Worm (Caenorhabditis elegans) whole organism, L3 larva: Measurements from ENCODE around the gene icd-1.

ENCODE experiments used
- R02D3.7 ChIP-seq: fragments of 150-350 bp; optimal IDR thresholded peaks from 2 replicates; lab custom pipeline; 2014; ENCODE audit warnings: missing biosample characterization, missing genetic modification characterization
- aly-2 ChIP-seq: fragments of 150-350 bp; optimal IDR thresholded peaks from 2 replicates; lab custom pipeline; 2014; ENCODE audit warnings: missing biosample characterization, missing genetic modification characterization
- ama-1 ChIP-seq: fragments of 150-350 bp; optimal IDR thresholded peaks from 2 replicates; lab custom pipeline; 2018
- ceh-16 ChIP-seq: sonication (generic microtip); optimal IDR thresholded peaks from 2 replicates; lab custom pipeline; 2017; ENCODE audit warnings: missing biosample characterization, missing genetic modification characterization
- ceh-28 ChIP-seq: fragments of 150-350 bp; optimal IDR thresholded peaks from 2 replicates; lab custom pipeline; 2014; ENCODE audit warnings: missing biosample characterization, missing genetic modification reagents, missing genetic modification characterization
- ceh-82 ChIP-seq: fragments of 150-350 bp; optimal IDR thresholded peaks from 2 replicates; lab custom pipeline; 2014; ENCODE audit warnings: missing biosample characterization, missing genetic modification characterization
- ceh-9 ChIP-seq: sonication (generic microtip); optimal IDR thresholded peaks from 2 replicates; lab custom pipeline; 2018; ENCODE audit warnings: missing biosample characterization, missing genetic modification characterization
- daf-12 ChIP-seq: fragments of 150-350 bp; optimal IDR thresholded peaks from 2 replicates; lab custom pipeline; 2014; ENCODE audit warnings: missing biosample characterization, missing genetic modification reagents, missing genetic modification characterization
- egl-5 ChIP-seq: fragments of 150-350 bp; optimal IDR thresholded peaks from 2 replicates; lab custom pipeline; 2017; ENCODE audit warnings: missing biosample characterization, missing genetic modification reagents, missing genetic modification characterization, inconsistent platforms
- elt-1 ChIP-seq: fragments of 150-350 bp; optimal IDR thresholded peaks from 2 replicates; lab custom pipeline; 2014; ENCODE audit warnings: missing biosample characterization, missing genetic modification characterization
- elt-2 ChIP-seq: sonication (generic microtip); optimal IDR thresholded peaks from 2 replicates; lab custom pipeline; 2016; ENCODE audit warnings: missing genetic modification reagents, mild to moderate bottlenecking, missing genetic modification characterization, missing compliant biosample characterization
- fkh-10 ChIP-seq: sonication (generic microtip); optimal IDR thresholded peaks from 2 replicates; lab custom pipeline; 2017; ENCODE audit warnings: missing biosample characterization, missing genetic modification reagents, missing genetic modification characterization
- fkh-2 ChIP-seq: fragments of 150-350 bp; optimal IDR thresholded peaks from 2 replicates; lab custom pipeline; 2014; ENCODE audit warnings: missing biosample characterization, missing genetic modification reagents, missing genetic modification characterization
- fos-1 ChIP-seq: fragments of 150-350 bp; optimal IDR thresholded peaks from 2 replicates; lab custom pipeline; 2014; ENCODE audit warnings: missing biosample characterization, missing genetic modification characterization
- hmg-11 ChIP-seq: sonication (generic microtip); optimal IDR thresholded peaks from 2 replicates; lab custom pipeline; 2016; ENCODE audit warnings: missing genetic modification characterization, missing compliant biosample characterization
- jun-1 ChIP-seq: fragments of 150-350 bp; optimal IDR thresholded peaks from 2 replicates; lab custom pipeline; 2014; ENCODE audit warnings: missing biosample characterization, missing genetic modification reagents, missing genetic modification characterization
- lin-15B ChIP-seq: fragments of 150-350 bp; optimal IDR thresholded peaks from 2 replicates; lab custom pipeline; 2014; ENCODE audit warnings: missing biosample characterization, missing genetic modification characterization
- lin-39 ChIP-seq: fragments of 150-350 bp; optimal IDR thresholded peaks from 2 replicates; lab custom pipeline; 2018; ENCODE audit warnings: missing biosample characterization, missing genetic modification reagents, missing genetic modification characterization
- lsy-12 ChIP-seq: sonication (generic microtip); optimal IDR thresholded peaks from 2 replicates; lab custom pipeline; 2016; ENCODE audit warnings: mild to moderate bottlenecking, missing genetic modification characterization, missing compliant biosample characterization
- mdl-1 ChIP-seq: fragments of 150-350 bp; optimal IDR thresholded peaks from 2 replicates; lab custom pipeline; 2014; ENCODE audit warnings: missing biosample characterization, missing genetic modification characterization
- mml-1 ChIP-seq: fragments of 150-350 bp; sonication (generic microtip); optimal IDR thresholded peaks from 3 replicates; lab custom pipeline; 2014; ENCODE audit warnings: missing biosample characterization, missing genetic modification characterization
- nfya-1 ChIP-seq: sonication (generic microtip); optimal IDR thresholded peaks from 2 replicates; lab custom pipeline; 2017; ENCODE audit warnings: missing genetic modification characterization, mild to moderate bottlenecking, missing compliant biosample characterization, antibody characterized with exemption, moderate library complexity; ENCODE audit not compliant: insufficient read depth
- nhr-11 ChIP-seq: fragments of 150-350 bp; optimal IDR thresholded peaks from 2 replicates; lab custom pipeline; 2014; ENCODE audit warnings: missing biosample characterization, missing genetic modification characterization
- nhr-12 ChIP-seq: fragments of 150-350 bp; optimal IDR thresholded peaks from 2 replicates; lab custom pipeline; 2014; ENCODE audit warnings: missing biosample characterization, missing genetic modification characterization
- nhr-237 ChIP-seq: fragments of 150-350 bp; optimal IDR thresholded peaks from 2 replicates; lab custom pipeline; 2014; ENCODE audit warnings: missing biosample characterization, missing genetic modification characterization
- nhr-25 ChIP-seq: sonication (generic microtip); optimal IDR thresholded peaks from 2 replicates; lab custom pipeline; 2017; ENCODE audit warnings: missing biosample characterization, missing genetic modification characterization
- nhr-43 ChIP-seq: sonication (generic microtip); optimal IDR thresholded peaks from 2 replicates; lab custom pipeline; 2016; ENCODE audit warnings: mild to moderate bottlenecking, missing genetic modification characterization, missing compliant biosample characterization; ENCODE audit not compliant: poor library complexity, severe bottlenecking
- nhr-67 ChIP-seq: fragments of 150-350 bp; optimal IDR thresholded peaks from 2 replicates; lab custom pipeline; 2014; ENCODE audit warnings: missing biosample characterization, missing genetic modification characterization
- nhr-76 ChIP-seq: fragments of 150-350 bp; sonication (generic microtip); optimal IDR thresholded peaks from 5 replicates; lab custom pipeline; 2014; ENCODE audit warnings: missing biosample characterization, missing genetic modification characterization
- nhr-77 ChIP-seq: fragments of 150-350 bp; optimal IDR thresholded peaks from 2 replicates; lab custom pipeline; 2014; ENCODE audit warnings: missing biosample characterization, missing genetic modification characterization
- pha-4 ChIP-seq: fragments of 150-350 bp; optimal IDR thresholded peaks from 2 replicates; lab custom pipeline; 2014; ENCODE audit warnings: missing biosample characterization, missing genetic modification reagents, missing genetic modification characterization
- pqm-1 ChIP-seq: fragments of 150-350 bp; optimal IDR thresholded peaks from 2 replicates; lab custom pipeline; 2017; ENCODE audit warnings: missing biosample characterization, missing genetic modification characterization, inconsistent platforms
- sea-2 ChIP-seq: fragments of 150-350 bp; sonication (generic microtip); optimal IDR thresholded peaks from 4 replicates; lab custom pipeline; 2014; ENCODE audit warnings: missing biosample characterization, missing genetic modification reagents, missing genetic modification characterization
- skn-1 ChIP-seq: fragments of 150-350 bp; optimal IDR thresholded peaks from 2 replicates; lab custom pipeline; 2014; ENCODE audit warnings: missing biosample characterization, missing genetic modification characterization
- snpc-4 ChIP-seq: fragments of 150-350 bp; optimal IDR thresholded peaks from 2 replicates; lab custom pipeline; 2014; ENCODE audit warnings: missing biosample characterization, missing genetic modification characterization
- tbx-2 ChIP-seq: sonication (generic microtip); optimal IDR thresholded peaks from 2 replicates; lab custom pipeline; 2016; ENCODE audit warnings: mild to moderate bottlenecking, missing genetic modification characterization, missing compliant biosample characterization
- unc-39 ChIP-seq: sonication (generic microtip); optimal IDR thresholded peaks from 4 replicates; lab custom pipeline; 2017; ENCODE audit warnings: missing biosample characterization, missing genetic modification characterization
- unc-62 ChIP-seq: fragments of 150-350 bp; sonication (generic microtip); optimal IDR thresholded peaks from 4 replicates; lab custom pipeline; 2014; ENCODE audit warnings: missing biosample characterization, missing genetic modification reagents, missing genetic modification characterization
- zag-1 ChIP-seq: fragments of 150-350 bp; optimal IDR thresholded peaks from 2 replicates; lab custom pipeline; 2014; ENCODE audit warnings: missing biosample characterization, missing genetic modification characterization
- ztf-11 ChIP-seq: fragments of 150-350 bp; optimal IDR thresholded peaks from 2 replicates; lab custom pipeline; 2014; ENCODE audit warnings: missing biosample characterization, missing genetic modification characterization
- ztf-4 ChIP-seq: fragments of 150-350 bp; optimal IDR thresholded peaks from 2 replicates; lab custom pipeline; 2014; ENCODE audit warnings: missing biosample characterization, missing genetic modification characterization

The icd-1 gene

ce11 chrII:6565077-6565476 lies 23.4 kb downstream of the icd-1 start, which contains the start of gene mpz-3:
TSS of gene mpz-3 (minus strand) at chrII:6565396.
- TF ChIP-seq fkh-2 (tag; lab: Kevin White, UChicago) = no peak
- TF ChIP-seq pha-4 (tag; lab: Kevin White, UChicago) = peak; percentile 56
- TF ChIP-seq nfya-1 (tag; lab: Kevin White, UChicago) = peak; percentile 9
- TF ChIP-seq lin-39 = peak; percentile 73
- TF ChIP-seq lsy-12 = peak; percentile 42
- TF ChIP-seq snpc-4 (tag; lab: Kevin White, UChicago) = no peak
- peak; percentile 17 for TF ChIP-seq elt-2 (tag; lab: Kevin White, UChicago)
- peak; percentile 56 for TF ChIP-seq nhr-43
- no peak for TF ChIP-seq ceh-16 (tag; lab: Kevin White, UChicago)
- TF ChIP-seq mdl-1 (tag; lab: Kevin White, UChicago) = no peak
- TF ChIP-seq tbx-2 = peak; percentile 8
- no peak for TF ChIP-seq nhr-25 (tag; lab: Kevin White, UChicago)
- no peak for TF ChIP-seq mml-1 (tag; lab: Kevin White, UChicago)
- peak; percentile 23 for TF ChIP-seq ama-1

ce11 chrII:6563238-6563637 lies 25.2 kb downstream of the icd-1 start:
- TF ChIP-seq lin-15B (tag; lab: Kevin White, UChicago) (peak; percentile 16), ztf-11 (tag; lab: Kevin White, UChicago) (no peak), mdl-1 (tag; lab: Kevin White, UChicago) (no peak), nhr-77 (tag; lab: Kevin White, UChicago) (no peak), nhr-76 (tag; lab: Kevin White, UChicago) (no peak), elt-2 (tag; lab: Kevin White, UChicago) (peak; percentile 3), nfya-1 (tag; lab: Kevin White, UChicago) (peak; percentile 55), ztf-4 (tag; lab: Kevin White, UChicago) (no peak), fos-1 (tag; lab: Kevin White, UChicago) (no peak), pqm-1 (tag; lab: Kevin White, UChicago) (no peak), unc-62 (no peak), tbx-2 (no peak), nhr-67 (no peak), jun-1 (no peak), elt-1 (tag; lab: Kevin White, UChicago) (no peak), ceh-16 (tag; lab: Kevin White, UChicago) (no peak), fkh-10 (no peak), egl-5 (tag; lab: Kevin White, UChicago) (no peak), R02D3.7 (tag; lab: Kevin White, UChicago) (no peak), daf-12 (no peak), unc-39 (tag; lab: Kevin White, UChicago) (no peak), nhr-237 (no peak), hmg-11 (tag; lab: Kevin White, UChicago) (peak; percentile 55), fkh-2 (tag; lab: Kevin White, UChicago) (no peak), pha-4 (tag; lab: Kevin White, UChicago) (no peak), nhr-43 (no peak), ceh-9 (tag; lab: Kevin White, UChicago) (no peak), sea-2 (GFP tag; lab: Kevin White, UChicago) (no peak), lin-39 (peak; percentile 70), nhr-11 (tag; lab: Kevin White, UChicago) (no peak), nhr-25 (tag; lab: Kevin White, UChicago) (no peak), snpc-4 (tag; lab: Kevin White, UChicago) (peak; percentile 67), ama-1 (no peak), zag-1 (tag; lab: Kevin White, UChicago) (no peak), mml-1 (tag; lab: Kevin White, UChicago) (no peak), skn-1 (tag; lab: Kevin White, UChicago) (no peak), ceh-28 (tag; lab: Kevin White, UChicago) (peak; percentile 21), ceh-82 (no peak), aly-2 (tag; lab: Kevin White, UChicago) (no peak), nhr-12 (tag; lab: Kevin White, UChicago) (no peak)
